Fruit fly (Drosophila melanogaster) whole organism, embryonic: ENCODE measurements around the gene CG34451.

ENCODE experiments used
- Abd-B ChIP-seq: fragments of 200-800 bp; sonication (Bioruptor generic); optimal IDR thresholded peaks from 2 replicates; lab custom pipeline; 2018; ENCODE audit warnings: missing biosample characterization, mild to moderate bottlenecking, missing genetic modification characterization, moderate library complexity
- B-H2 ChIP-seq: fragments of 200-800 bp; sonication (Bioruptor generic); optimal IDR thresholded peaks from 2 replicates; lab custom pipeline; 2018; ENCODE audit warnings: missing biosample characterization, mild to moderate bottlenecking, missing genetic modification characterization
- Bdp1 ChIP-seq: fragments of 200-800 bp; sonication (Bioruptor generic); optimal IDR thresholded peaks from 3 replicates; lab custom pipeline; 2016; ENCODE audit warnings: missing biosample characterization, missing genetic modification characterization
- CG11085 ChIP-seq: fragments of 200-800 bp; sonication (Bioruptor generic); IDR thresholded peaks from 2 replicates; pipeline ENCODE4 v1.3.6; 2022; ENCODE audit warnings: missing biosample characterization, missing genetic modification characterization
- CG12104 ChIP-seq: fragments of 200-800 bp; sonication (Bioruptor generic); optimal IDR thresholded peaks from 3 replicates; lab custom pipeline; 2016; ENCODE audit warnings: missing biosample characterization, missing genetic modification characterization
- CG1529 ChIP-seq: fragments of 200-800 bp; sonication (Bioruptor generic); optimal IDR thresholded peaks from 3 replicates; lab custom pipeline; 2018; ENCODE audit warnings: missing biosample characterization, missing genetic modification characterization
- CG1602 ChIP-seq: fragments of 200-800 bp; sonication (Bioruptor generic); optimal IDR thresholded peaks from 3 replicates; lab custom pipeline; 2016; ENCODE audit warnings: missing biosample characterization, missing genetic modification characterization
- CG1603 ChIP-seq: fragments of 200-800 bp; sonication (Bioruptor generic); optimal IDR thresholded peaks from 2 replicates; lab custom pipeline; 2019; ENCODE audit warnings: missing biosample characterization, mild to moderate bottlenecking, missing genetic modification characterization, moderate library complexity
- CG16813 ChIP-seq: fragments of 200-800 bp; sonication (Bioruptor generic); IDR thresholded peaks from 3 replicates; pipeline ENCODE4 v1.3.6; 2022; ENCODE audit warnings: missing biosample characterization, missing genetic modification characterization; ENCODE audit not compliant: partially characterized antibody
- CG17829 ChIP-seq: fragments of 200-800 bp; optimal IDR thresholded peaks from 2 replicates; lab custom pipeline; 2019; ENCODE audit warnings: missing biosample characterization, mild to moderate bottlenecking, missing genetic modification characterization, moderate library complexity
- CG2116 ChIP-seq: fragments of 200-800 bp; sonication (Bioruptor generic); optimal IDR thresholded peaks from 3 replicates; lab custom pipeline; 2018; ENCODE audit warnings: missing biosample characterization, mild to moderate bottlenecking, missing genetic modification characterization
- CG2199 ChIP-seq: fragments of 200-800 bp; sonication (Bioruptor generic); IDR thresholded peaks from 3 replicates; pipeline ENCODE4 v1.3.6; 2022; ENCODE audit warnings: missing biosample characterization, missing genetic modification characterization
- CG2202 ChIP-seq: fragments of 200-800 bp; sonication (Bioruptor generic); optimal IDR thresholded peaks from 2 replicates; lab custom pipeline; 2018; ENCODE audit warnings: missing biosample characterization, mild to moderate bottlenecking, missing genetic modification characterization
- CG31388 ChIP-seq: fragments of 200-800 bp; sonication (Bioruptor generic); optimal IDR thresholded peaks from 2 replicates; lab custom pipeline; 2016; ENCODE audit warnings: missing biosample characterization, missing genetic modification characterization
- CG3281 ChIP-seq: fragments of 200-800 bp; sonication (Bioruptor generic); optimal IDR thresholded peaks from 3 replicates; lab custom pipeline; 2017; ENCODE audit warnings: missing biosample characterization, mild to moderate bottlenecking, missing genetic modification characterization
- CG33557 ChIP-seq: fragments of 200-800 bp; sonication (Bioruptor generic); optimal IDR thresholded peaks from 2 replicates; lab custom pipeline; 2019; ENCODE audit warnings: missing biosample characterization, mild to moderate bottlenecking, missing genetic modification characterization, moderate library complexity
- CG3726 ChIP-seq: fragments of 200-800 bp; sonication (Bioruptor generic); IDR thresholded peaks from 3 replicates; pipeline ENCODE4, ENCODE4 v1.3.6; 2022; ENCODE audit warnings: missing biosample characterization, missing genetic modification characterization
- CG6272 ChIP-seq: fragments of 200-800 bp; sonication (Bioruptor generic); IDR thresholded peaks from 2 replicates; pipeline ENCODE4 v1.3.6; 2022; ENCODE audit warnings: missing biosample characterization, missing genetic modification characterization
- CG8478 ChIP-seq: fragments of >200 bp; optimal IDR thresholded peaks from 2 replicates; lab custom pipeline; 2018
- CG8924 ChIP-seq: fragments of 200-800 bp; optimal IDR thresholded peaks from 3 replicates; lab custom pipeline; 2019; ENCODE audit warnings: missing biosample characterization, mild to moderate bottlenecking, missing genetic modification characterization, moderate library complexity
- CG9215 ChIP-seq: fragments of 200-800 bp; sonication (Bioruptor generic); IDR thresholded peaks from 2 replicates; pipeline ENCODE4 v1.3.6; 2022; ENCODE audit warnings: missing biosample characterization, missing genetic modification characterization
- CoRest ChIP-seq: fragments of 200-800 bp; sonication (Bioruptor generic); optimal IDR thresholded peaks from 3 replicates; lab custom pipeline; 2018; ENCODE audit warnings: missing biosample characterization, mild to moderate bottlenecking, missing genetic modification characterization, moderate library complexity
- D19A ChIP-seq: fragments of 200-800 bp; optimal IDR thresholded peaks from 3 replicates; lab custom pipeline; 2019; ENCODE audit warnings: missing biosample characterization, mild to moderate bottlenecking, missing genetic modification characterization, moderate library complexity
- Dad ChIP-seq: fragments of 200-800 bp; sonication (Bioruptor generic); optimal IDR thresholded peaks from 3 replicates; lab custom pipeline; 2016; ENCODE audit warnings: missing biosample characterization, missing genetic modification characterization
- Fer1 ChIP-seq: fragments of 200-800 bp; sonication (Bioruptor generic); optimal IDR thresholded peaks from 2 replicates; lab custom pipeline; 2017; ENCODE audit warnings: missing biosample characterization, mild to moderate bottlenecking, missing genetic modification characterization
- Fer3 ChIP-seq: fragments of 200-800 bp; sonication (Bioruptor generic); optimal IDR thresholded peaks from 2 replicates; lab custom pipeline; 2018; ENCODE audit warnings: missing biosample characterization, mild to moderate bottlenecking, missing genetic modification characterization, moderate library complexity
- Gsc ChIP-seq: fragments of 200-800 bp; sonication (Bioruptor generic); IDR thresholded peaks from 2 replicates; pipeline ENCODE4 v1.3.6; 2022; ENCODE audit warnings: missing biosample characterization, missing genetic modification characterization
- Hand ChIP-seq: fragments of 200-800 bp; sonication (Bioruptor generic); optimal IDR thresholded peaks from 2 replicates; lab custom pipeline; 2017; ENCODE audit warnings: mild to moderate bottlenecking, missing biosample characterization, missing genetic modification reagents, missing genetic modification characterization
- Hr3 ChIP-seq: fragments of 200-800 bp; sonication (Bioruptor generic); optimal IDR thresholded peaks from 3 replicates; lab custom pipeline; 2016; ENCODE audit warnings: missing biosample characterization, missing genetic modification characterization
- Hr51 ChIP-seq, 2 experiments: fragments of 200-800 bp; sonication (Bioruptor generic); optimal IDR thresholded peaks; 2 replicates in 1 of 2; 3 replicates in 1 of 2; lab custom pipeline; 2016 to 2018; ENCODE audit warnings: missing biosample characterization in 2 of 2, missing genetic modification characterization in 2 of 2, mild to moderate bottlenecking in 1 of 2, moderate library complexity in 1 of 2
- Nf-YC ChIP-seq: fragments of 200-800 bp; optimal IDR thresholded peaks from 3 replicates; lab custom pipeline; 2019; ENCODE audit warnings: missing biosample characterization, mild to moderate bottlenecking, missing genetic modification characterization, moderate library complexity
- Poxn ChIP-seq: fragments of 200-800 bp; sonication (Bioruptor generic); IDR thresholded peaks from 2 replicates; pipeline ENCODE4 v1.3.6; 2022; ENCODE audit warnings: missing biosample characterization, missing genetic modification characterization
- Six4 ChIP-seq: fragments of 200-800 bp; sonication (Bioruptor generic); optimal IDR thresholded peaks from 2 replicates; lab custom pipeline; 2016; ENCODE audit warnings: missing biosample characterization, missing genetic modification characterization
- Ssrp ChIP-seq: fragments of 200-800 bp; sonication (Bioruptor generic); optimal IDR thresholded peaks from 2 replicates; lab custom pipeline; 2018; ENCODE audit warnings: missing biosample characterization, mild to moderate bottlenecking, missing genetic modification characterization, moderate library complexity
- Xbp1 ChIP-seq: fragments of 200-800 bp; sonication (Bioruptor generic); optimal IDR thresholded peaks from 3 replicates; lab custom pipeline; 2016; ENCODE audit warnings: missing biosample characterization, mild to moderate bottlenecking, missing genetic modification characterization
- aop ChIP-seq: fragments of 200-800 bp; sonication (Bioruptor generic); IDR thresholded peaks from 2 replicates; pipeline ENCODE4 v1.3.6; 2022; ENCODE audit warnings: missing biosample characterization, missing genetic modification characterization
- ara ChIP-seq: fragments of 200-800 bp; sonication (Bioruptor generic); IDR thresholded peaks from 2 replicates; pipeline ENCODE4 v1.3.6; 2022; ENCODE audit warnings: missing biosample characterization, missing genetic modification characterization
- ash1 ChIP-seq: fragments of 200-800 bp; sonication (Bioruptor generic); optimal IDR thresholded peaks from 2 replicates; lab custom pipeline; 2018; ENCODE audit warnings: missing biosample characterization, mild to moderate bottlenecking, missing genetic modification characterization
- bab2 ChIP-seq: fragments of 200-800 bp; sonication (Bioruptor generic); optimal IDR thresholded peaks from 2 replicates; lab custom pipeline; 2016; ENCODE audit warnings: missing biosample characterization, missing genetic modification characterization
- da ChIP-seq: fragments of 200-800 bp; sonication (Bioruptor generic); optimal IDR thresholded peaks from 2 replicates; lab custom pipeline; 2016; ENCODE audit warnings: missing biosample characterization, missing genetic modification characterization
- fd102C ChIP-seq: fragments of 200-800 bp; sonication (Bioruptor generic); optimal IDR thresholded peaks from 2 replicates; lab custom pipeline; 2018; ENCODE audit warnings: missing biosample characterization, mild to moderate bottlenecking, missing genetic modification characterization, moderate library complexity
- ftz-f1 ChIP-seq: fragments of 200-800 bp; sonication (Bioruptor generic); optimal IDR thresholded peaks from 2 replicates; lab custom pipeline; 2016; ENCODE audit warnings: missing biosample characterization, missing genetic modification characterization
- gem ChIP-seq: fragments of 200-800 bp; sonication (Bioruptor generic); optimal IDR thresholded peaks from 2 replicates; lab custom pipeline; 2019; ENCODE audit warnings: missing biosample characterization, mild to moderate bottlenecking, missing genetic modification characterization, moderate library complexity
- grn ChIP-seq: fragments of 200-800 bp; sonication (Bioruptor generic); optimal IDR thresholded peaks from 3 replicates; lab custom pipeline; 2017; ENCODE audit warnings: missing biosample characterization, missing genetic modification characterization
- insv ChIP-seq, 2 experiments: fragments of 200-800 bp; sonication (Bioruptor generic); optimal IDR thresholded peaks; 3 replicates each; lab custom pipeline; 2016 to 2018; ENCODE audit warnings: missing biosample characterization in 2 of 2, missing genetic modification characterization in 2 of 2
- lab ChIP-seq: fragments of 200-800 bp; sonication (Bioruptor generic); optimal IDR thresholded peaks from 3 replicates; lab custom pipeline; 2017; ENCODE audit warnings: missing biosample characterization, missing genetic modification characterization, mild to moderate bottlenecking, moderate library complexity, missing genetic modification reagents
- nerfin-2 ChIP-seq: fragments of 200-800 bp; sonication (Bioruptor generic); IDR thresholded peaks from 2 replicates; pipeline ENCODE4 v1.3.6; 2022; ENCODE audit warnings: missing biosample characterization, missing genetic modification characterization; ENCODE audit not compliant: partially characterized antibody
- sima ChIP-seq: fragments of 200-800 bp; sonication (Bioruptor generic); optimal IDR thresholded peaks from 2 replicates; lab custom pipeline; 2016; ENCODE audit warnings: missing biosample characterization, missing genetic modification characterization
- slou ChIP-seq: fragments of 200-800 bp; sonication (Bioruptor generic); optimal IDR thresholded peaks from 3 replicates; lab custom pipeline; 2016; ENCODE audit warnings: missing biosample characterization, missing genetic modification characterization
- tup ChIP-seq: fragments of 200-800 bp; sonication (Bioruptor generic); optimal IDR thresholded peaks from 2 replicates; lab custom pipeline; 2016; ENCODE audit warnings: missing biosample characterization, mild to moderate bottlenecking, missing genetic modification characterization, moderate library complexity
- unc-4 ChIP-seq: fragments of 200-800 bp; sonication (Bioruptor generic); IDR thresholded peaks from 2 replicates; pipeline ENCODE4 v1.3.6; 2022; ENCODE audit warnings: missing biosample characterization, missing genetic modification characterization; ENCODE audit not compliant: partially characterized antibody
- zfh1 ChIP-seq: fragments of 200-800 bp; sonication (Bioruptor generic); IDR thresholded peaks from 3 replicates; pipeline ENCODE4 v1.3.6; 2022; ENCODE audit warnings: missing biosample characterization, missing genetic modification characterization

The CG34451 gene

DNA sequence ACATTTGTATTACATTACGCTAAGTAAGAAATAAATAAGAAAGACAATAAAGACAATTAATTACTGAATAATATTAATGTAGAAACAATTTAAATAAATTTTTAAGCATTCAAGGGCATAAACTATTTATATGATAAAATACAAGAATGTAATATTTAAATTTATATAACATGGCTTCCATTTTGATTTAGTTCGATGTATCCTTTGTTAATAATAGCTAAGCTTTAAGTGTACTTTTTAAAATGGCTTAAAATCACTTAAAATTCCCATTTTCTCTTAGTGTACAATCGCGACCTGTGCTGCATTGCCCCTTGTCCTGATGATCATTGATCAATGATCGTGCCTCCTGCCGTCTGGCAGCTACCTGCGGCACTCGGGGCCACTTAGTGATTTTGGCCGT is 21.4 kb downstream of the CG34451 start (continued):
- no peak for TF ChIP-seq CG1529
- TF ChIP-seq lab = no peak
- peak; percentile 62 for TF ChIP-seq gem (tag; lab: Kevin White, UChicago)
- no peak for TF ChIP-seq CG11085 (GFP tag; lab: Robert Waterston, UW)
- no peak for TF ChIP-seq grn (GFP tag; lab: Kevin White, UChicago)
- TF ChIP-seq nerfin-2 (GFP tag; lab: Robert Waterston, UW) = no peak
- TF ChIP-seq Ssrp (tag; lab: Kevin White, UChicago) = no peak
- TF ChIP-seq Hand (GFP tag; lab: Kevin White, UChicago) = no peak
- TF ChIP-seq tup (GFP tag; lab: Kevin White, UChicago) = no peak
- TF ChIP-seq bab2 = no peak
- TF ChIP-seq aop (GFP tag; lab: Robert Waterston, UW) = no peak
- TF ChIP-seq Six4 (GFP tag; lab: Kevin White, UChicago) = no peak
- TF ChIP-seq CoRest (tag; lab: Kevin White, UChicago) = peak; percentile 37
- peak; percentile 56 for TF ChIP-seq CG8924 (tag; lab: Kevin White, UChicago)
- TF ChIP-seq Hr51 (GFP tag; optimal IDR thresholded peaks at IDR 0.05; lab: Kevin White, UChicago) = no peak
- no peak for TF ChIP-seq Dad (GFP tag; lab: Kevin White, UChicago)
- TF ChIP-seq CG3281 = no peak
- TF ChIP-seq CG16813 = no peak
- TF ChIP-seq fd102C = no peak
- TF ChIP-seq zfh1 = 0 out of 3 replicates have a peak, but pooled peaks have one; percentile 12
- TF ChIP-seq CG9215 (GFP tag; lab: Robert Waterston, UW) = no peak
- no peak for TF ChIP-seq CG8478 (lab: Kevin White, UChicago)
- TF ChIP-seq CG3726 (GFP tag; lab: Robert Waterston, UW) = no peak
- TF ChIP-seq insv (GFP tag; optimal IDR thresholded peaks at IDR 0.05; lab: Kevin White, UChicago) = no peak
- TF ChIP-seq CG2116 (GFP tag; lab: Kevin White, UChicago) = no peak
- no peak for TF ChIP-seq Gsc (GFP tag; lab: Robert Waterston, UW)
- 0 out of 2 replicates have a peak, but pooled peaks have one; percentile 24 for TF ChIP-seq ara (GFP tag; lab: Robert Waterston, UW)
- no peak for TF ChIP-seq ash1
- TF ChIP-seq sima (GFP tag; lab: Kevin White, UChicago) = no peak
- no peak for TF ChIP-seq slou (GFP tag; lab: Kevin White, UChicago)
- no peak for TF ChIP-seq Xbp1 (GFP tag; lab: Kevin White, UChicago)
- peak; percentile 34 for TF ChIP-seq D19A (tag; lab: Kevin White, UChicago)
- TF ChIP-seq ftz-f1 = no peak
- no peak for TF ChIP-seq Abd-B
- no peak for TF ChIP-seq da
- peak; percentile 73 for TF ChIP-seq CG33557
- peak; percentile 70 for TF ChIP-seq CG17829 (tag; lab: Kevin White, UChicago)
- no peak for TF ChIP-seq unc-4 (GFP tag; lab: Robert Waterston, UW)
- no peak for TF ChIP-seq CG6272 (GFP tag; lab: Robert Waterston, UW)
- no peak for TF ChIP-seq B-H2
- TF ChIP-seq Hr3 (GFP tag; lab: Kevin White, UChicago) = peak; percentile 9
- TF ChIP-seq CG31388 (GFP tag; lab: Kevin White, UChicago) = no peak
- no peak for TF ChIP-seq Bdp1 (GFP tag; lab: Kevin White, UChicago)
- no peak for TF ChIP-seq CG2199 (GFP tag; lab: Robert Waterston, UW)
- TF ChIP-seq CG1603 = no peak
- TF ChIP-seq Fer1 (GFP tag; lab: Kevin White, UChicago) = no peak
- no peak for TF ChIP-seq Fer3 (tag; lab: Kevin White, UChicago)
- no peak for TF ChIP-seq CG2202
- TF ChIP-seq Nf-YC (tag; lab: Kevin White, UChicago) = no peak
- no peak for TF ChIP-seq Poxn (GFP tag; lab: Robert Waterston, UW)
- TF ChIP-seq CG12104 (GFP tag; lab: Kevin White, UChicago) = no peak
- no peak for TF ChIP-seq CG1602 (GFP tag; lab: Kevin White, UChicago)
